Worm (Caenorhabditis elegans) whole organism, mixed stage, embryonic: Measurements from ENCODE around the gene F41E7.6.

Experiments
- cnd-1 ChIP-seq: fragments of 200-800 bp; sonication (Bioruptor generic); optimal IDR thresholded peaks from 2 replicates; lab custom pipeline; 2018; ENCODE audit warnings: mild to moderate bottlenecking, missing genetic modification characterization, missing compliant biosample characterization
- elt-1 ChIP-seq: sonication (generic microtip); optimal IDR thresholded peaks from 2 replicates; lab custom pipeline; 2017; ENCODE audit warnings: missing genetic modification characterization, mild to moderate bottlenecking, missing compliant biosample characterization, antibody characterized with exemption, moderate library complexity, borderline replicate concordance; ENCODE audit not compliant: insufficient read depth
- lin-13 ChIP-seq: fragments of 150-350 bp; optimal IDR thresholded peaks from 2 replicates; lab custom pipeline; 2014; ENCODE audit warnings: missing biosample characterization, missing genetic modification characterization
- mls-2 ChIP-seq: sonication (generic microtip); optimal IDR thresholded peaks from 2 replicates; lab custom pipeline; 2016; ENCODE audit warnings: mild to moderate bottlenecking, missing genetic modification characterization, moderate library complexity, missing compliant biosample characterization
- pha-4 ChIP-seq: fragments of 150-350 bp; optimal IDR thresholded peaks from 2 replicates; lab custom pipeline; 2018; ENCODE audit warnings: missing biosample characterization, missing genetic modification reagents, missing genetic modification characterization
- snpc-4 ChIP-seq: fragments of 150-350 bp; optimal IDR thresholded peaks from 2 replicates; lab custom pipeline; 2014; ENCODE audit warnings: missing biosample characterization, missing genetic modification characterization
- tbx-8 ChIP-seq: fragments of 200-800 bp; sonication (Bioruptor generic); optimal IDR thresholded peaks from 2 replicates; lab custom pipeline; 2018; ENCODE audit warnings: mild to moderate bottlenecking, missing genetic modification characterization, moderate library complexity, missing compliant biosample characterization
- unc-62 ChIP-seq: fragments of 150-350 bp; optimal IDR thresholded peaks from 2 replicates; lab custom pipeline; 2014; ENCODE audit warnings: missing biosample characterization, missing genetic modification reagents, missing genetic modification characterization
- zip-8 ChIP-seq: fragments of 150-350 bp; optimal IDR thresholded peaks from 2 replicates; lab custom pipeline; 2014; ENCODE audit warnings: missing biosample characterization, missing genetic modification characterization
- ztf-11 ChIP-seq: fragments of 150-350 bp; optimal IDR thresholded peaks from 2 replicates; lab custom pipeline; 2014; ENCODE audit warnings: missing biosample characterization, missing genetic modification characterization

ce11 chrX:10307495-10307894 is 2.8 kb downstream of the F41E7.6 start, which contains the start of gene F41E7.7:
- TF ChIP-seq ztf-11 (tag; lab: Kevin White, UChicago), result no peak
- TF ChIP-seq tbx-8 (GFP tag; lab: Kevin White, UChicago), result no peak
- no peak for TF ChIP-seq lin-13 (tag; lab: Kevin White, UChicago)
- TF ChIP-seq zip-8 (tag; lab: Kevin White, UChicago), result no peak
- no peak for TF ChIP-seq mls-2 (tag; lab: Kevin White, UChicago)
- no peak for TF ChIP-seq cnd-1
- no peak for TF ChIP-seq snpc-4 (tag; lab: Kevin White, UChicago)
- TF ChIP-seq unc-62 (GFP tag; lab: Kevin White, UChicago), result no peak
- no peak for TF ChIP-seq elt-1 (tag; lab: Kevin White, UChicago)
- no peak for TF ChIP-seq pha-4 (tag; lab: Kevin White, UChicago)
